Fruit fly (Drosophila melanogaster): ENCODE data around the gene CG3632.

The CG3632 gene

dm6 chrX:16334251-16334860, 37.9 kb downstream of the CG3632 start:
- TF ChIP-seq CG9139 (GFP tag; optimal IDR thresholded peaks at IDR 0.05) (no peak), CG15336 (GFP tag; IDR thresholded peaks at IDR 0.05) (no peak), Gug (GFP tag; IDR thresholded peaks at IDR 0.05) (no peak), CG6808 (GFP tag; optimal IDR thresholded peaks at IDR 0.05) (no peak), svp (GFP tag) (peak; percentile 51)

dm6 chrX:16335107-16335642, 38.7 kb downstream of the CG3632 start:
- peak; percentile 71 for TF ChIP-seq cyc (GFP tag; optimal IDR thresholded peaks at IDR 0.05)
- TF ChIP-seq salr (GFP tag; optimal IDR thresholded peaks at IDR 0.05): peak; percentile 35 to 81
- TF ChIP-seq Met (GFP tag; optimal IDR thresholded peaks at IDR 0.05): peak; percentile 79
- peak; percentile 70 for TF ChIP-seq Ets21C (GFP tag; optimal IDR thresholded peaks at IDR 0.05)
- peak; percentile 70 for TF ChIP-seq CG10631 (GFP tag; optimal IDR thresholded peaks at IDR 0.05)
- TF ChIP-seq dsx (GFP tag; optimal IDR thresholded peaks at IDR 0.05; ENCODE audit: poor library complexity, severe bottlenecking): peak; percentile 62
- TF ChIP-seq CG15336 (GFP tag; IDR thresholded peaks at IDR 0.05): peak; percentile 86
- TF ChIP-seq CG8319 (GFP tag; optimal IDR thresholded peaks at IDR 0.05): peak; percentile 62
- TF ChIP-seq pdm3 (GFP tag; optimal IDR thresholded peaks at IDR 0.05): peak; percentile 84
- TF ChIP-seq Lpt (GFP tag; optimal IDR thresholded peaks at IDR 0.05): peak; percentile 69
- TF ChIP-seq CG32006 (GFP tag; optimal IDR thresholded peaks at IDR 0.05): peak; percentile 81
- TF ChIP-seq vri (GFP tag; optimal IDR thresholded peaks at IDR 0.05): peak; percentile 67
- TF ChIP-seq CG1621 (tag; optimal IDR thresholded peaks at IDR 0.05): no peak
- peak; percentile 48 for TF ChIP-seq Ets96B (tag; optimal IDR thresholded peaks at IDR 0.05)
- peak; percentile 64 for TF ChIP-seq Sox15 (GFP tag; optimal IDR thresholded peaks at IDR 0.05)
- peak; percentile 73 for TF ChIP-seq Smox (GFP tag; optimal IDR thresholded peaks at IDR 0.05)
- TF ChIP-seq Hr39 (GFP tag; optimal IDR thresholded peaks at IDR 0.05): peak; percentile 76
- peak; percentile 74 for TF ChIP-seq Hr4 (GFP tag; optimal IDR thresholded peaks at IDR 0.05)
- TF ChIP-seq spab (GFP tag; optimal IDR thresholded peaks at IDR 0.05): peak; percentile 31
- peak; percentile 84 for TF ChIP-seq net (GFP tag; optimal IDR thresholded peaks at IDR 0.05)
- TF ChIP-seq CG11762 (GFP tag; optimal IDR thresholded peaks at IDR 0.05; ENCODE audit: insufficient read depth): peak; percentile 80
- TF ChIP-seq Sox102F (GFP tag; optimal IDR thresholded peaks at IDR 0.05): peak; percentile 80
- no peak for TF ChIP-seq CG9139 (GFP tag; optimal IDR thresholded peaks at IDR 0.05)
- peak; percentile 51 for TF ChIP-seq CG16779 (tag; optimal IDR thresholded peaks at IDR 0.05)
- TF ChIP-seq CG11902 (GFP tag; optimal IDR thresholded peaks at IDR 0.05): peak; percentile 45
- TF ChIP-seq CG3032 (tag; optimal IDR thresholded peaks at IDR 0.05): peak; percentile 47
- TF ChIP-seq CG8632 (GFP tag; optimal IDR thresholded peaks at IDR 0.05): peak; percentile 76
- TF ChIP-seq esn (GFP tag; optimal IDR thresholded peaks at IDR 0.05): peak; percentile 80
- TF ChIP-seq CG11294 (GFP tag; IDR thresholded peaks at IDR 0.05): peak; percentile 68
- TF ChIP-seq eg (GFP tag; IDR thresholded peaks at IDR 0.05): peak; percentile 91
- TF ChIP-seq fd85E (GFP tag; optimal IDR thresholded peaks at IDR 0.05): peak; percentile 66
- TF ChIP-seq CG6276 (GFP tag; optimal IDR thresholded peaks at IDR 0.05): no peak
- TF ChIP-seq Sox14 (GFP tag; optimal IDR thresholded peaks at IDR 0.05): peak; percentile 79
- peak; percentile 25 to 62 for TF ChIP-seq ss (GFP tag; optimal IDR thresholded peaks at IDR 0.05)
- TF ChIP-seq fd59A (GFP tag; optimal IDR thresholded peaks at IDR 0.05): peak; percentile 35
- peak; percentile 80 for TF ChIP-seq achi (GFP tag; optimal IDR thresholded peaks at IDR 0.05)
- peak; percentile 84 for TF ChIP-seq CG3919 (GFP tag; optimal IDR thresholded peaks at IDR 0.05)
- no peak for TF ChIP-seq Blimp-1 (GFP tag; optimal IDR thresholded peaks at IDR 0.05)
- peak; percentile 71 for TF ChIP-seq CG34406 (GFP tag; optimal IDR thresholded peaks at IDR 0.05)
- no peak for TF ChIP-seq Hr38 (GFP tag; optimal IDR thresholded peaks at IDR 0.05)
- TF ChIP-seq CG4318 (GFP tag; optimal IDR thresholded peaks at IDR 0.05): peak; percentile 68
- peak; percentile 59 for TF ChIP-seq fkh (GFP tag; optimal IDR thresholded peaks at IDR 0.05)
- TF ChIP-seq CG7368 (GFP tag; optimal IDR thresholded peaks at IDR 0.05): peak; percentile 73
- TF ChIP-seq CG6163 (GFP tag; IDR thresholded peaks at IDR 0.05): peak; percentile 86
- TF ChIP-seq CG8119 (GFP tag; IDR thresholded peaks at IDR 0.05): peak; percentile 82

Measured in whole organism, prepupa.